Worm (Caenorhabditis elegans): ENCODE measurements around the gene C35B1.2.

- no peak for TF ChIP-seq nfya-1 (tag; optimal IDR thresholded peaks at IDR 0.05; ENCODE audit: borderline replicate concordance, insufficient read depth)
- no peak for TF ChIP-seq pha-4 (tag; optimal IDR thresholded peaks at IDR 0.05)
- TF ChIP-seq ets-4 (GFP tag; optimal IDR thresholded peaks at IDR 0.05) = no peak
- TF ChIP-seq bed-2 (GFP tag; IDR thresholded peaks at IDR 0.05) = no peak
- TF ChIP-seq ztf-28 (GFP tag; IDR thresholded peaks at IDR 0.05) = no peak
- TF ChIP-seq snpc-3.4 (tag; optimal IDR thresholded peaks at IDR 0.05) = no peak
- TF ChIP-seq F52B5.7 (tag; optimal IDR thresholded peaks at IDR 0.05) = no peak
- TF ChIP-seq unc-130 (GFP tag; optimal IDR thresholded peaks at IDR 0.05) = no peak
Measured at ce11 chrIV:4079514-4079913, 6.5 kb upstream of the C35B1.2 start, which contains the start of gene C35B1.4.

Measured in whole organism, young adult.